Worm (Caenorhabditis elegans) whole organism, L3 larva: ENCODE results near the gene C55A6.7.

ENCODE experiments used
- ama-1 ChIP-seq: fragments of 150-350 bp; optimal IDR thresholded peaks from 2 replicates; lab custom pipeline; 2018
- elt-3 ChIP-seq, 3 experiments: fragments of 150-350 bp in 1 of 3; sonication (generic microtip) in 2 of 3; optimal IDR thresholded peaks; 2 replicates in 2 of 3; 4 replicates in 1 of 3; lab custom pipeline; 2014 to 2017; ENCODE audit warnings: missing biosample characterization in 3 of 3, missing genetic modification characterization in 3 of 3

DNA sequence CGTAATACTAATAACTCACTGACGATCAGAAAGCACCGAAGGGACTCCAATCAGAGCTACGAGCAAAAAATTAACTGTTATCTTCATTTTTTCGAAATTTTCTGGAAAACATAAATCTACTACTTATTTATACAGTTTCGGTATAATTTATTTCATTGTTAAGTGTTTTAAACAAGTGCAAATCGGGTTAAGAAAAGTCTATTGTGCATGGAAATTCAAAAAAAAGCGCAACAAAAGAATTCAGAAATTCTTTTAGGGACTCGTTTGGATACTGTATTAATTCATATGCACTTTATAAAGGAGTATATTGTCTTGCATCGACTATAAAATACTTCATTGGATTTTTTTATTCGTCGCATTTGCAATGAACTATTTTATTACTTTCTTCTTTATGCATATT is 48.1 kb downstream of the C55A6.7 start, which contains the start of the genes nas-20 and nas-21:
- no peak for TF ChIP-seq elt-3 (tag; optimal IDR thresholded peaks at IDR 0.05; lab: Kevin White, UChicago)
- no peak for TF ChIP-seq ama-1 (lab: Kevin White, UChicago)
